Fruit fly (Drosophila melanogaster): ENCODE data around the gene dpr20.
A peak's percentile ranks its signal among the peaks of the same experiment; 100 is the strongest.
"Not testable (repeated sequence)": the region's sequence is repeated elsewhere in the genome, so short reads cannot be mapped to it uniquely, and the experiment has no call there.

Gene dpr20

dm6 chr3L:872389-872972 lies 15.4 kb upstream of the dpr20 start:
- TF ChIP-seq Sin3A (optimal IDR thresholded peaks at IDR 0.05) (no peak), Myc (optimal IDR thresholded peaks at IDR 0.05) (no peak), psq (optimal IDR thresholded peaks at IDR 0.05) (no peak)

dm6 chr3L:871713-872112 lies 14.7 kb upstream of the dpr20 start, which contains the start of gene Usp10:
Gene Usp10, plus strand, starts transcription at chr3L:871899.
- TF ChIP-seq h (optimal IDR thresholded peaks at IDR 0.05), result no peak
- TF ChIP-seq insv (optimal IDR thresholded peaks at IDR 0.05), result no peak
- TF ChIP-seq Sin3A (optimal IDR thresholded peaks at IDR 0.05), result no peak
- TF ChIP-seq ttk (optimal IDR thresholded peaks at IDR 0.05), result no peak
- TF ChIP-seq Myc (optimal IDR thresholded peaks at IDR 0.05), result no peak
- no peak for TF ChIP-seq psq (optimal IDR thresholded peaks at IDR 0.05)

- TF ChIP-seq psq (optimal IDR thresholded peaks at IDR 0.05) (no peak), Sin3A (optimal IDR thresholded peaks at IDR 0.05) (no peak), insv (optimal IDR thresholded peaks at IDR 0.05) (no peak), h (optimal IDR thresholded peaks at IDR 0.05) (no peak), ttk (optimal IDR thresholded peaks at IDR 0.05) (no peak), Myc (optimal IDR thresholded peaks at IDR 0.05) (no peak)
These were observed 11.8 kb upstream of the dpr20 start for dm6 chr3L:868800-869199.

dm6 chr3L:865096-865495 lies 8.0 kb upstream of the dpr20 start, which contains the start of gene CG12502:
Gene CG12502, plus strand, starts transcription at chr3L:865396.
- TF ChIP-seq ttk, Myc, psq (optimal IDR thresholded peaks at IDR 0.05): not testable (repeated sequence)

- TF ChIP-seq h (optimal IDR thresholded peaks at IDR 0.05), result no peak
- no peak for TF ChIP-seq insv (optimal IDR thresholded peaks at IDR 0.05)
- TF ChIP-seq Myc (optimal IDR thresholded peaks at IDR 0.05), result no peak
- TF ChIP-seq ttk (optimal IDR thresholded peaks at IDR 0.05), result no peak
- no peak for TF ChIP-seq Sin3A (optimal IDR thresholded peaks at IDR 0.05)
- no peak for TF ChIP-seq psq (optimal IDR thresholded peaks at IDR 0.05)
These were observed 4.8 kb downstream of the dpr20 start for dm6 chr3L:852267-852666.

dm6 chr3L:851061-851460 lies 6.0 kb downstream of the dpr20 start, which contains the start of gene Dci:
Gene Dci, plus strand, starts transcription at chr3L:851346.
- no peak for TF ChIP-seq h (optimal IDR thresholded peaks at IDR 0.05)
- no peak for TF ChIP-seq insv (optimal IDR thresholded peaks at IDR 0.05)
- no peak for TF ChIP-seq Myc (optimal IDR thresholded peaks at IDR 0.05)
- no peak for TF ChIP-seq ttk (optimal IDR thresholded peaks at IDR 0.05)
- TF ChIP-seq Sin3A (optimal IDR thresholded peaks at IDR 0.05), result no peak
- TF ChIP-seq psq (optimal IDR thresholded peaks at IDR 0.05), result no peak

- TF ChIP-seq Sin3A (optimal IDR thresholded peaks at IDR 0.05) (no peak), Myc (optimal IDR thresholded peaks at IDR 0.05) (no peak), insv (optimal IDR thresholded peaks at IDR 0.05) (no peak), psq (optimal IDR thresholded peaks at IDR 0.05) (no peak), ttk (optimal IDR thresholded peaks at IDR 0.05) (no peak)
These were observed 13.4 kb downstream of the dpr20 start, which contains the start of gene Cep290 for dm6 chr3L:843626-844025. Gene Cep290, plus strand, starts transcription at chr3L:843926.

- TF ChIP-seq h (optimal IDR thresholded peaks at IDR 0.05) (no peak), psq (optimal IDR thresholded peaks at IDR 0.05) (no peak), Myc (optimal IDR thresholded peaks at IDR 0.05) (no peak), ttk (optimal IDR thresholded peaks at IDR 0.05) (no peak), Sin3A (optimal IDR thresholded peaks at IDR 0.05) (no peak), insv (optimal IDR thresholded peaks at IDR 0.05) (no peak)
These were observed 15.8 kb downstream of the dpr20 start, which contains the start of the genes JMJD5 and Gr61a for dm6 chr3L:841260-841659. Gene JMJD5, minus strand, starts transcription at chr3L:841360. Gene Gr61a, plus strand, starts transcription at chr3L:841451.

- no peak for TF ChIP-seq Sin3A (optimal IDR thresholded peaks at IDR 0.05)
- no peak for TF ChIP-seq psq (optimal IDR thresholded peaks at IDR 0.05)
- TF ChIP-seq h (optimal IDR thresholded peaks at IDR 0.05), result peak; percentile 13
- no peak for TF ChIP-seq insv (optimal IDR thresholded peaks at IDR 0.05)
- no peak for TF ChIP-seq Myc (optimal IDR thresholded peaks at IDR 0.05)
These were observed 19.4 kb downstream of the dpr20 start, which contains the start of the genes CG13901 and CG13887 for dm6 chr3L:837552-838187. Gene CG13901, minus strand, starts transcription at chr3L:837821. Gene CG13887, plus strand, starts transcription at chr3L:837861.

- TF ChIP-seq Myc (optimal IDR thresholded peaks at IDR 0.05), result no peak
- TF ChIP-seq Sin3A (optimal IDR thresholded peaks at IDR 0.05), result no peak
- no peak for TF ChIP-seq ttk (optimal IDR thresholded peaks at IDR 0.05)
- TF ChIP-seq h (optimal IDR thresholded peaks at IDR 0.05), result no peak
- no peak for TF ChIP-seq psq (optimal IDR thresholded peaks at IDR 0.05)
- TF ChIP-seq insv (optimal IDR thresholded peaks at IDR 0.05), result no peak
These were observed 21.5 kb downstream of the dpr20 start, which contains the start of gene CG42554 for dm6 chr3L:835455-836034. Gene CG42554, plus strand, starts transcription at chr3L:835683.

dm6 chr3L:833878-834277 lies 23.2 kb downstream of the dpr20 start, which contains the start of gene CG42553:
Gene CG42553, plus strand, starts transcription at chr3L:834093.
- TF ChIP-seq Sin3A (optimal IDR thresholded peaks at IDR 0.05), result no peak
- TF ChIP-seq psq (optimal IDR thresholded peaks at IDR 0.05), result no peak
- TF ChIP-seq ttk (optimal IDR thresholded peaks at IDR 0.05), result no peak
- TF ChIP-seq insv (optimal IDR thresholded peaks at IDR 0.05), result no peak
